Worm (Caenorhabditis elegans) whole organism, L4 larva: Measurements from ENCODE around the gene W02G9.4.

ENCODE experiments used
- D1046.2 ChIP-seq: fragments of 200-800 bp; sonication (Bioruptor generic); IDR thresholded peaks from 2 replicates; pipeline ENCODE4 v1.3.6; 2022; ENCODE audit warnings: missing genetic modification characterization, missing compliant biosample characterization
- F26F4.8 ChIP-seq: fragments of 200-800 bp; sonication (Bioruptor generic); conservative IDR thresholded peaks from 2 replicates; pipeline ENCODE4 v1.3.6; 2022; ENCODE audit warnings: missing genetic modification characterization, missing compliant biosample characterization
- R02D3.7 ChIP-seq: fragments of 150-350 bp; sonication (generic microtip); optimal IDR thresholded peaks from 3 replicates; lab custom pipeline; 2014; ENCODE audit warnings: missing biosample characterization, missing genetic modification characterization
- Y105C5A.15 ChIP-seq: fragments of 200-800 bp; sonication (Bioruptor generic); IDR thresholded peaks from 2 replicates; pipeline ENCODE4 v1.3.6; 2022; ENCODE audit warnings: missing genetic modification characterization, missing compliant biosample characterization
- Y48G9A.11 ChIP-seq: fragments of 200-800 bp; sonication (Bioruptor generic); IDR thresholded peaks from 2 replicates; pipeline ENCODE4 v1.3.6; 2022; ENCODE audit warnings: missing genetic modification reagents, missing genetic modification characterization, missing compliant biosample characterization
- Y75B8A.6 ChIP-seq: fragments of 200-800 bp; sonication (Bioruptor generic); IDR thresholded peaks from 2 replicates; pipeline ENCODE4 v1.3.6; 2022; ENCODE audit warnings: missing genetic modification reagents, missing genetic modification characterization, missing compliant biosample characterization
- ZK546.5 ChIP-seq, 2 experiments: sonication (generic microtip); optimal IDR thresholded peaks; 2 replicates each; lab custom pipeline; 2017; ENCODE audit warnings: missing biosample characterization in 2 of 2, missing genetic modification characterization in 2 of 2
- ceh-32 ChIP-seq: sonication (generic microtip); optimal IDR thresholded peaks from 2 replicates; lab custom pipeline; 2016; ENCODE audit warnings: mild to moderate bottlenecking, missing genetic modification characterization, missing compliant biosample characterization; ENCODE audit not compliant: poor library complexity
- ceh-82 ChIP-seq: sonication (generic microtip); optimal IDR thresholded peaks from 2 replicates; lab custom pipeline; 2017; ENCODE audit warnings: missing biosample characterization, missing genetic modification characterization
- ces-1 ChIP-seq: fragments of 150-350 bp; sonication (generic microtip); optimal IDR thresholded peaks from 4 replicates; lab custom pipeline; 2014; ENCODE audit warnings: missing biosample characterization, missing genetic modification reagents, missing genetic modification characterization
- cey-2 ChIP-seq: sonication (generic microtip); optimal IDR thresholded peaks from 3 replicates; lab custom pipeline; 2017; ENCODE audit warnings: missing genetic modification characterization, mild to moderate bottlenecking, missing compliant biosample characterization, antibody characterized with exemption, borderline replicate concordance; ENCODE audit not compliant: insufficient read depth
- daf-12 ChIP-seq: fragments of 150-350 bp; optimal IDR thresholded peaks from 2 replicates; lab custom pipeline; 2014; ENCODE audit warnings: missing biosample characterization, missing genetic modification reagents, missing genetic modification characterization
- dmd-6 ChIP-seq: fragments of 200-800 bp; sonication (Bioruptor generic); IDR thresholded peaks from 2 replicates; pipeline ENCODE4 v1.3.6; 2022; ENCODE audit warnings: missing genetic modification reagents, missing genetic modification characterization, missing compliant biosample characterization
- duxl-1 ChIP-seq: sonication (generic microtip); optimal IDR thresholded peaks from 2 replicates; lab custom pipeline; 2016; ENCODE audit warnings: mild to moderate bottlenecking, missing genetic modification characterization, moderate library complexity, missing compliant biosample characterization; ENCODE audit not compliant: poor library complexity
- egl-27 ChIP-seq: sonication (generic microtip); optimal IDR thresholded peaks from 3 replicates; lab custom pipeline; 2017; ENCODE audit warnings: missing biosample characterization, missing genetic modification reagents, missing genetic modification characterization
- fkh-10 ChIP-seq: fragments of 150-350 bp; optimal IDR thresholded peaks from 2 replicates; lab custom pipeline; 2014; ENCODE audit warnings: missing biosample characterization, missing genetic modification reagents, missing genetic modification characterization
- gei-8 ChIP-seq: fragments of 200-800 bp; sonication (Bioruptor generic); optimal IDR thresholded peaks from 2 replicates; lab custom pipeline; 2018; ENCODE audit warnings: mild to moderate bottlenecking, missing genetic modification characterization, missing compliant biosample characterization
- hlh-30 ChIP-seq: sonication (generic microtip); optimal IDR thresholded peaks from 2 replicates; lab custom pipeline; 2017; ENCODE audit warnings: antibody characterized with exemption, mild to moderate bottlenecking, missing genetic modification characterization, missing compliant biosample characterization; ENCODE audit not compliant: insufficient read depth
- lim-7 ChIP-seq: fragments of 200-800 bp; sonication (Bioruptor generic); IDR thresholded peaks from 2 replicates; pipeline ENCODE4 v1.3.6; 2022; ENCODE audit warnings: missing genetic modification characterization, missing compliant biosample characterization
- lin-1 ChIP-seq: fragments of 200-800 bp; sonication (Bioruptor generic); IDR thresholded peaks from 2 replicates; pipeline ENCODE4 v1.3.6; 2022; ENCODE audit warnings: missing genetic modification reagents, missing genetic modification characterization, missing compliant biosample characterization
- lin-13 ChIP-seq: fragments of 150-350 bp; optimal IDR thresholded peaks from 2 replicates; lab custom pipeline; 2014; ENCODE audit warnings: missing biosample characterization, missing genetic modification reagents, missing genetic modification characterization
- lin-38 ChIP-seq: fragments of 200-800 bp; sonication (Bioruptor generic); IDR thresholded peaks from 2 replicates; pipeline ENCODE4 v1.3.6; 2022; ENCODE audit warnings: missing genetic modification reagents, missing genetic modification characterization, missing compliant biosample characterization
- lin-39 ChIP-seq: fragments of 150-350 bp; optimal IDR thresholded peaks from 2 replicates; lab custom pipeline; 2014; ENCODE audit warnings: missing biosample characterization, missing genetic modification reagents, missing genetic modification characterization
- lsy-2 ChIP-seq, 2 experiments: fragments of 150-350 bp in 1 of 2; sonication (generic microtip) in 1 of 2; optimal IDR thresholded peaks; 2 replicates each; lab custom pipeline; 2014 to 2017; ENCODE audit warnings: missing biosample characterization in 2 of 2, missing genetic modification characterization in 2 of 2
- mdl-1 ChIP-seq, 2 experiments: fragments of 150-350 bp in 1 of 2; sonication (generic microtip) in 1 of 2; optimal IDR thresholded peaks; 2 replicates each; lab custom pipeline; 2014 to 2017; ENCODE audit warnings: missing biosample characterization in 2 of 2, missing genetic modification characterization in 2 of 2
- mdt-29 ChIP-seq: fragments of 200-800 bp; sonication (Bioruptor generic); IDR thresholded peaks from 2 replicates; pipeline ENCODE4 v1.3.6; 2022; ENCODE audit warnings: missing genetic modification reagents, missing genetic modification characterization, missing compliant biosample characterization
- mep-1 ChIP-seq: fragments of 150-350 bp; sonication (generic microtip); optimal IDR thresholded peaks from 3 replicates; lab custom pipeline; 2014; ENCODE audit warnings: missing biosample characterization, missing genetic modification characterization
- mes-2 ChIP-seq: sonication (generic microtip); optimal IDR thresholded peaks from 2 replicates; lab custom pipeline; 2016; ENCODE audit warnings: missing genotype, mild to moderate bottlenecking, missing genetic modification characterization, missing compliant biosample characterization; ENCODE audit not compliant: poor library complexity, severe bottlenecking
- mxl-2 ChIP-seq: fragments of 200-800 bp; sonication (Bioruptor generic); conservative IDR thresholded peaks from 2 replicates; pipeline ENCODE4 v1.3.6; 2022; ENCODE audit warnings: missing genetic modification reagents, missing genetic modification characterization, missing compliant biosample characterization
- nhr-102 ChIP-seq: sonication (generic microtip); optimal IDR thresholded peaks from 2 replicates; lab custom pipeline; 2016; ENCODE audit warnings: mild to moderate bottlenecking, missing genetic modification characterization, moderate library complexity, missing compliant biosample characterization
- nhr-11 ChIP-seq: fragments of 150-350 bp; optimal IDR thresholded peaks from 2 replicates; lab custom pipeline; 2014; ENCODE audit warnings: missing biosample characterization, missing genetic modification characterization
- nhr-111 ChIP-seq: fragments of 200-800 bp; sonication (Bioruptor generic); optimal IDR thresholded peaks from 2 replicates; lab custom pipeline; 2018; ENCODE audit warnings: mild to moderate bottlenecking, missing genetic modification characterization, missing compliant biosample characterization
- nhr-25 ChIP-seq: sonication (generic microtip); optimal IDR thresholded peaks from 2 replicates; lab custom pipeline; 2017; ENCODE audit warnings: missing genetic modification characterization, mild to moderate bottlenecking, missing compliant biosample characterization, antibody characterized with exemption, moderate library complexity, borderline replicate concordance; ENCODE audit not compliant: insufficient read depth
- nhr-28 ChIP-seq: fragments of 150-350 bp; optimal IDR thresholded peaks from 2 replicates; lab custom pipeline; 2014; ENCODE audit warnings: missing biosample characterization, missing genetic modification characterization
- nhr-41 ChIP-seq: fragments of 200-800 bp; sonication (Bioruptor generic); IDR thresholded peaks from 2 replicates; pipeline ENCODE4 v1.3.6; 2022; ENCODE audit warnings: missing genetic modification reagents, missing genetic modification characterization, missing compliant biosample characterization
- nhr-42 ChIP-seq: fragments of 200-800 bp; sonication (Bioruptor generic); IDR thresholded peaks from 2 replicates; pipeline ENCODE4 v1.3.6; 2022; ENCODE audit warnings: missing genetic modification characterization, missing compliant biosample characterization
- nhr-6 ChIP-seq: fragments of 150-350 bp; optimal IDR thresholded peaks from 2 replicates; lab custom pipeline; 2014; ENCODE audit warnings: missing biosample characterization, missing genetic modification characterization
- pha-4 ChIP-seq, 2 experiments: fragments of 150-350 bp in 1 of 2; fragments of 200-800 bp in 1 of 2; sonication (Bioruptor generic) in 1 of 2; IDR thresholded peaks in 1 of 2; optimal IDR thresholded peaks in 1 of 2; 2 replicates each; pipeline versions ENCODE4 v1.3.6 to Lab custom; 2014 to 2022; ENCODE audit warnings: missing genetic modification characterization in 2 of 2, missing genetic modification reagents in 2 of 2, missing biosample characterization in 1 of 2, missing compliant biosample characterization in 1 of 2
- rbr-2 ChIP-seq: sonication (generic microtip); optimal IDR thresholded peaks from 2 replicates; lab custom pipeline; 2016; ENCODE audit warnings: missing genotype, missing genetic modification characterization, missing compliant biosample characterization
- set-16 ChIP-seq: fragments of 200-800 bp; sonication (Bioruptor generic); IDR thresholded peaks from 2 replicates; pipeline ENCODE4 v1.3.6; 2022; ENCODE audit warnings: missing genetic modification reagents, missing genetic modification characterization, missing compliant biosample characterization
- spr-3 ChIP-seq: fragments of 200-800 bp; sonication (Bioruptor generic); optimal IDR thresholded peaks from 2 replicates; lab custom pipeline; 2018; ENCODE audit warnings: mild to moderate bottlenecking, missing genetic modification characterization, missing compliant biosample characterization
- tag-97 ChIP-seq: fragments of 200-800 bp; sonication (Bioruptor generic); IDR thresholded peaks from 2 replicates; pipeline ENCODE4 v1.3.6; 2022; ENCODE audit warnings: missing genetic modification characterization, missing compliant biosample characterization
- unc-130 ChIP-seq: sonication (generic microtip); optimal IDR thresholded peaks from 2 replicates; lab custom pipeline; 2016; ENCODE audit warnings: missing genetic modification reagents, missing genetic modification characterization, missing compliant biosample characterization
- vab-7 ChIP-seq: fragments of 200-800 bp; sonication (Bioruptor generic); IDR thresholded peaks from 2 replicates; pipeline ENCODE4 v1.3.6; 2022; ENCODE audit warnings: missing genetic modification reagents, missing genetic modification characterization, missing compliant biosample characterization
- zfp-2 ChIP-seq: sonication (generic microtip); optimal IDR thresholded peaks from 2 replicates; lab custom pipeline; 2016; ENCODE audit warnings: mild to moderate bottlenecking, missing genetic modification characterization, missing compliant biosample characterization
- zip-11 ChIP-seq: fragments of 200-800 bp; sonication (Bioruptor generic); IDR thresholded peaks from 2 replicates; pipeline ENCODE4 v1.3.6; 2022; ENCODE audit warnings: missing genetic modification characterization, missing compliant biosample characterization
- zip-2 ChIP-seq: fragments of 150-350 bp; optimal IDR thresholded peaks from 2 replicates; lab custom pipeline; 2014; ENCODE audit warnings: missing biosample characterization, missing genetic modification characterization
- ztf-11 ChIP-seq: fragments of 150-350 bp; optimal IDR thresholded peaks from 2 replicates; lab custom pipeline; 2014; ENCODE audit warnings: missing biosample characterization, missing genetic modification characterization
- ztf-7 ChIP-seq: fragments of 150-350 bp; optimal IDR thresholded peaks from 2 replicates; lab custom pipeline; 2014; ENCODE audit warnings: missing biosample characterization, missing genetic modification characterization

Gene W02G9.4

DNA sequence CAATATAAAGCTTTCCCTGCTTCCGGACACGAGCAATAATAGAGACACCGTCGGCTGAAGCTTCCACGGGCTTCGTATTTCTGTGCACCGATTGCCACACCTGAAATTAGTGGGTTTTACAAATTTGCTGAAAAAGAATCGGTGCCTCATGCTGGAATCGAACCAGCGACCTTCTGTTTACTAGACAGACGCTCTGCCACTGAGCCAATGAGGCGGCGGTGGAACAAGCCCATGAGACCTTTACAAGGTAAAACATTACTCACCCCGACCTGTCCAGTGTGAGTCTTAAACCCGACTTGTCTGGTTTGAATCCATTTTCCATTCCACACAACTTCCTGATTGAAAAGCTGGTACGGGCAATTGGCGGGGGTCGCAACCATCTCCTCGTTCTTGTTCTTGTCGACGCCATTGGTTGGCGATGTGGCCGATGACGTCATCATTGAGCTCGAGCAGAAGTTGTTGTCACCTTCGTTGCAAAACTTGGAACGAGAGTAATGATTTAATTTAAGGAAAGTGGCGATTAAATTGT is 2.1 kb upstream of the W02G9.4 start, which contains the start of gene ndx-2:
ndx-2 (minus strand) TSS at position 479 of the 529 bp plus-strand sequence.
- TF ChIP-seq Y48G9A.11, result peak; percentile 72
- 0 out of 2 replicates have a peak, but pooled peaks have one; percentile 25 for TF ChIP-seq mdt-29 (GFP tag; lab: Robert Waterston, UW)
- no peak for TF ChIP-seq D1046.2 (GFP tag; lab: Robert Waterston, UW)
- TF ChIP-seq ZK546.5 (tag; optimal IDR thresholded peaks at IDR 0.05; lab: Kevin White, UChicago), result no peak
- peak; percentile 65; the same call in 1 of the 2 replicates for TF ChIP-seq nhr-41 (GFP tag; lab: Robert Waterston, UW)
- TF ChIP-seq lin-39 (tag; lab: Kevin White, UChicago), result no peak
- peak; percentile 17; the same call in 1 of the 2 replicates for TF ChIP-seq lin-1 (GFP tag; lab: Robert Waterston, UW)
- no peak for TF ChIP-seq nhr-6 (tag; lab: Kevin White, UChicago)
- TF ChIP-seq ztf-11 (tag; lab: Kevin White, UChicago), result no peak
- no peak for TF ChIP-seq ceh-82
- peak; percentile 57 for TF ChIP-seq dmd-6 (GFP tag; lab: Robert Waterston, UW)
- TF ChIP-seq nhr-42 (GFP tag; lab: Robert Waterston, UW), result 0 out of 2 replicates have a peak, but pooled peaks have one; percentile 29
- TF ChIP-seq nhr-25, result no peak
- TF ChIP-seq cey-2 (tag; lab: Kevin White, UChicago), result no peak
- peak; percentile 90 for TF ChIP-seq F26F4.8 (GFP tag; lab: Robert Waterston, UW)
- TF ChIP-seq pha-4 (GFP tag; IDR thresholded peaks at IDR 0.05; lab: Robert Waterston, UW), result peak; percentile 85
- TF ChIP-seq pha-4 (tag; optimal IDR thresholded peaks at IDR 0.05; lab: Kevin White, UChicago), result no peak
- TF ChIP-seq lim-7 (GFP tag; lab: Robert Waterston, UW), result peak; percentile 93
- TF ChIP-seq tag-97 (GFP tag; lab: Robert Waterston, UW), result no peak
- no peak for TF ChIP-seq Y75B8A.6 (GFP tag; lab: Robert Waterston, UW)
- no peak for TF ChIP-seq set-16 (GFP tag; lab: Robert Waterston, UW)
- TF ChIP-seq lsy-2 (tag; optimal IDR thresholded peaks at IDR 0.05; lab: Kevin White, UChicago), result no peak
- no peak for TF ChIP-seq mdl-1 (tag; optimal IDR thresholded peaks at IDR 0.05; lab: Kevin White, UChicago)
- no peak for TF ChIP-seq mep-1
- peak; percentile 6 for TF ChIP-seq hlh-30 (tag; lab: Kevin White, UChicago)
- TF ChIP-seq rbr-2 (tag; lab: Kevin White, UChicago), result peak; percentile 9
- TF ChIP-seq daf-12 (tag; lab: Kevin White, UChicago), result no peak
- peak; percentile 85 for TF ChIP-seq lin-38
- TF ChIP-seq lin-13 (GFP tag; lab: Kevin White, UChicago), result peak; percentile 78
- TF ChIP-seq ceh-32 (tag; lab: Kevin White, UChicago), result no peak
- TF ChIP-seq duxl-1 (tag; lab: Kevin White, UChicago), result no peak
- no peak for TF ChIP-seq ztf-7 (tag; lab: Kevin White, UChicago)
- TF ChIP-seq spr-3 (GFP tag; lab: Kevin White, UChicago), result no peak
- no peak for TF ChIP-seq nhr-28 (tag; lab: Kevin White, UChicago)
- 0 out of 2 replicates have a peak, but pooled peaks have one; percentile 20 for TF ChIP-seq mxl-2 (GFP tag; lab: Robert Waterston, UW)
- TF ChIP-seq Y105C5A.15 (GFP tag; lab: Robert Waterston, UW), result 0 out of 2 replicates have a peak, but pooled peaks have one; percentile 47
- TF ChIP-seq mes-2, result peak; percentile 70
- TF ChIP-seq nhr-11 (tag; lab: Kevin White, UChicago), result no peak
- no peak for TF ChIP-seq zip-11 (GFP tag; lab: Robert Waterston, UW)
- TF ChIP-seq nhr-111 (GFP tag; lab: Kevin White, UChicago), result peak; percentile 82
- TF ChIP-seq nhr-102 (tag; lab: Kevin White, UChicago), result peak; percentile 8
- TF ChIP-seq zip-2 (tag; lab: Kevin White, UChicago), result no peak
- TF ChIP-seq R02D3.7 (tag; lab: Kevin White, UChicago), result no peak
- no peak for TF ChIP-seq gei-8 (GFP tag; lab: Kevin White, UChicago)
- 0 out of 2 replicates have a peak, but pooled peaks have one; percentile 46 for TF ChIP-seq vab-7 (GFP tag; lab: Robert Waterston, UW)
- TF ChIP-seq ces-1 (GFP tag; lab: Kevin White, UChicago), result no peak
- no peak for TF ChIP-seq unc-130 (GFP tag; lab: Kevin White, UChicago)
- TF ChIP-seq egl-27 (tag; lab: Kevin White, UChicago), result no peak
- TF ChIP-seq fkh-10, result no peak
- no peak for TF ChIP-seq zfp-2
